Worm (Caenorhabditis elegans) whole organism, dauer: Measurements from ENCODE around the gene Y17D7B.10.
"Not testable (repeated sequence)": the region's sequence is repeated elsewhere in the genome, so short reads cannot be mapped to it uniquely, and the experiment has no call there.

ENCODE experiments used
- unc-62 ChIP-seq: sonication (generic microtip); optimal IDR thresholded peaks from 2 replicates; lab custom pipeline; 2017; ENCODE audit warnings: missing biosample characterization, missing genetic modification reagents, missing genetic modification characterization

Y17D7B.10 gene

ce11 chrV:18783474-18783873 lies at the start of gene Y17D7B.10:
TSS of gene Y17D7B.10 (plus strand) at chrV:18783716.
- TF ChIP-seq unc-62 (GFP tag; lab: Kevin White, UChicago) = no peak

- no peak for TF ChIP-seq unc-62 (GFP tag; lab: Kevin White, UChicago)
These were observed 49.6 kb upstream of the Y17D7B.10 start for ce11 chrV:18733942-18734341.

- TF ChIP-seq unc-62 (GFP tag; lab: Kevin White, UChicago) = no peak
These were observed 49.1 kb upstream of the Y17D7B.10 start, which contains the start of gene scl-20 for ce11 chrV:18734381-18734780. TSS of gene scl-20 (minus strand) at chrV:18734481.

- TF ChIP-seq unc-62 (GFP tag; lab: Kevin White, UChicago) = no peak
These were observed 45.9 kb upstream of the Y17D7B.10 start for ce11 chrV:18737646-18738045.

- TF ChIP-seq unc-62 (GFP tag; lab: Kevin White, UChicago) = no peak
These were observed 41.4 kb upstream of the Y17D7B.10 start, which contains the start of gene clec-250 for ce11 chrV:18742108-18742507. TSS of gene clec-250 (minus strand) at chrV:18742208.

ce11 chrV:18746937-18747660 lies 36.4 kb upstream of the Y17D7B.10 start, which contains the start of gene clec-251:
TSS of gene clec-251 (minus strand) at chrV:18746987.
- TF ChIP-seq unc-62 (GFP tag; lab: Kevin White, UChicago) = no peak

- no peak for TF ChIP-seq unc-62 (GFP tag; lab: Kevin White, UChicago)
These were observed 34.8 kb upstream of the Y17D7B.10 start, which contains the start of gene clec-252 for ce11 chrV:18748726-18749125. TSS of gene clec-252 (minus strand) at chrV:18748826.

- no peak for TF ChIP-seq unc-62 (GFP tag; lab: Kevin White, UChicago)
These were observed 33.1 kb upstream of the Y17D7B.10 start, which contains the start of the genes F11D11.21 and F11D11.12 for ce11 chrV:18750445-18750844. TSS of gene F11D11.21 (minus strand) at chrV:18750545. TSS of gene F11D11.12 (minus strand) at chrV:18750682.

- no peak for TF ChIP-seq unc-62 (GFP tag; lab: Kevin White, UChicago)
These were observed 30.5 kb upstream of the Y17D7B.10 start, which contains the start of gene F11D11.6 for ce11 chrV:18753036-18753435. TSS of gene F11D11.6 (minus strand) at chrV:18753136.

- TF ChIP-seq unc-62 (GFP tag; lab: Kevin White, UChicago) = not testable (repeated sequence)
These were observed 29.2 kb upstream of the Y17D7B.10 start, which contains the start of gene clec-254 for ce11 chrV:18754328-18754727. TSS of gene clec-254 (minus strand) at chrV:18754428.

- no peak for TF ChIP-seq unc-62 (GFP tag; lab: Kevin White, UChicago)
These were observed 23.3 kb upstream of the Y17D7B.10 start, which contains the start of gene F11D11.3 for ce11 chrV:18760174-18760573. TSS of gene F11D11.3 (minus strand) at chrV:18760274.

- TF ChIP-seq unc-62 (GFP tag; lab: Kevin White, UChicago) = no peak
These were observed 22.4 kb upstream of the Y17D7B.10 start, which contains the start of gene F11D11.4 for ce11 chrV:18761078-18761477. TSS of gene F11D11.4 (plus strand) at chrV:18761378.

ce11 chrV:18762044-18762443 lies 21.5 kb upstream of the Y17D7B.10 start, which contains the start of gene F11D11.22:
TSS of gene F11D11.22 (plus strand) at chrV:18762344.
- not testable (repeated sequence) for TF ChIP-seq unc-62 (GFP tag; lab: Kevin White, UChicago)

- TF ChIP-seq unc-62 (GFP tag; lab: Kevin White, UChicago) = no peak
These were observed 13.6 kb upstream of the Y17D7B.10 start for ce11 chrV:18769902-18770301.

- TF ChIP-seq unc-62 (GFP tag; lab: Kevin White, UChicago) = no peak
These were observed 12.9 kb upstream of the Y17D7B.10 start, which contains the start of gene clec-255 for ce11 chrV:18770623-18771022. TSS of gene clec-255 (minus strand) at chrV:18770723.

- no peak for TF ChIP-seq unc-62 (GFP tag; lab: Kevin White, UChicago)
These were observed 12.1 kb upstream of the Y17D7B.10 start, which contains the start of gene clec-256 for ce11 chrV:18771390-18771789. TSS of gene clec-256 (plus strand) at chrV:18771690.
